Worm (Caenorhabditis elegans) whole organism, L3 larva: ENCODE results near the gene C07D10.5.

Experiments used
- ZK546.5 ChIP-seq: sonication (generic microtip); optimal IDR thresholded peaks from 2 replicates; lab custom pipeline; 2017; ENCODE audit warnings: missing biosample characterization, missing genetic modification characterization
- hmg-11 ChIP-seq: sonication (generic microtip); optimal IDR thresholded peaks from 2 replicates; lab custom pipeline; 2016; ENCODE audit warnings: missing genetic modification characterization, missing compliant biosample characterization
- nfya-1 ChIP-seq: sonication (generic microtip); optimal IDR thresholded peaks from 2 replicates; lab custom pipeline; 2017; ENCODE audit warnings: missing genetic modification characterization, mild to moderate bottlenecking, missing compliant biosample characterization, antibody characterized with exemption, moderate library complexity; ENCODE audit not compliant: insufficient read depth

DNA sequence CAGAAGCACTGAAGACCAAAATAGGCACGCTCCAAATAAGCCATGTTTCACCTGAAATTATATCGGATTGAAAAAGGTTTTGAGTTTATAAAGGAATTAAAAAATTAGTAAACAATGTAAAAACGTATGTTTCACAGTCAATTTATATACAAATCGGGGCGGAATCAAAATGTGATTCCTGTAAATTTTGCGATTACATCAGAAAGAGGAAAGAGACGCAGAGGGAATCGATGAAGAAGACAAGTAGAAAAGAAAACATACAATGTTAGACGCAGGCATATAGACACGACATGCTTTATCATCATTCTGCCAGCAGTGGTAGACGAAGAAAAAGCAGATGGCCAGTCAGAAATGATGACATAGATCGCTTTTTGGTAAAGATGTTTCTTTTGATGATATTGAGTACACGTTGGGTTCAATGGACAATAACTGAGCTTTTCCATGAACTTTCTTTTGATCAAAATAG is 17.3 kb upstream of the C07D10.5 start, which contains the start of gene msra-1:
- TF ChIP-seq nfya-1, result peak; percentile 70
- no peak for TF ChIP-seq ZK546.5 (tag; lab: Kevin White, UChicago)
- peak; percentile 21 for TF ChIP-seq hmg-11 (tag; lab: Kevin White, UChicago)
